Fruit fly (Drosophila melanogaster): Measurements from ENCODE around the gene His3.3B.
A peak's percentile ranks its signal among the peaks of the same experiment; 100 is the strongest.

His3.3B gene

dm6 chrX:9109072-9109844, 47.2 kb downstream of the His3.3B start:
- TF ChIP-seq CG17801 (GFP tag; optimal IDR thresholded peaks at IDR 0.05; ENCODE audit: partially characterized antibody), result no peak

- no peak for TF ChIP-seq CG17801 (GFP tag; optimal IDR thresholded peaks at IDR 0.05; ENCODE audit: partially characterized antibody)
Measured at dm6 chrX:9108387-9108786, 48.1 kb downstream of the His3.3B start, which contains the start of gene AP-1gamma. Gene AP-1gamma (plus strand): TSS chrX:9108691.

dm6 chrX:9106775-9107283, 49.6 kb downstream of the His3.3B start, which contains the start of gene Arfrp1:
Gene Arfrp1 (plus strand): TSS chrX:9107069.
- peak; percentile 19 for TF ChIP-seq CG17801 (GFP tag; optimal IDR thresholded peaks at IDR 0.05; ENCODE audit: partially characterized antibody)

- no peak for TF ChIP-seq CG17801 (GFP tag; optimal IDR thresholded peaks at IDR 0.05; ENCODE audit: partially characterized antibody)
Measured at dm6 chrX:9106212-9106774, 50.2 kb downstream of the His3.3B start, which contains the start of gene Bx42. Gene Bx42 (minus strand): TSS chrX:9106604.

dm6 chrX:9103308-9104185, 52.9 kb downstream of the His3.3B start, which contains the start of gene CG7766:
Gene CG7766 (minus strand): TSS chrX:9103739.
- no peak for TF ChIP-seq CG17801 (GFP tag; optimal IDR thresholded peaks at IDR 0.05; ENCODE audit: partially characterized antibody)
